Worm (Caenorhabditis elegans): ENCODE data around the gene K08B12.3.

DNA sequence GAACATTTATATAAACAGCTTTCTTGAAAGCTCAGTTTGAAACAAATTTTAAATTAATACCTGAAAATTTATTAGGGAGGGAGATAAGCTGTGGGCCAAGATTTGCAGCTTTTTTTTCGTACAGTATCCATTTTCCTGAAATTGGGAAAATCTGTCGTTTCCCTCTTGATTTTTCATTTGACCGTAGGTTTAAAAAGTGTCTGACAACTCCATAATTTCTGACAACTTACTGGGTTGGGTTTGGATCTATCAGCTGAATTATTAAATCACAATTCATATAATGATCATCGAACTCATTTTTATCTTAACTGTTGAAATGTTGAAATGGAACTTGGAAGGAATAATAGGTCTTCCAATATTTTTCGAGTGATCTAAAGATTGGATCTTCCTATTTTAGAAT is 14.2 kb upstream of the K08B12.3 start:
- TF ChIP-seq ceh-83 (GFP tag; optimal IDR thresholded peaks at IDR 0.05) (no peak), ham-2 (GFP tag; optimal IDR thresholded peaks at IDR 0.05) (no peak), snpc-4 (tag; optimal IDR thresholded peaks at IDR 0.05) (no peak), lin-13 (tag; optimal IDR thresholded peaks at IDR 0.05) (no peak), unc-39 (tag; optimal IDR thresholded peaks at IDR 0.05) (no peak), nhr-76 (tag; optimal IDR thresholded peaks at IDR 0.05) (no peak)
